Worm (Caenorhabditis elegans): Measurements from ENCODE around the gene fcho-1.

DNA sequence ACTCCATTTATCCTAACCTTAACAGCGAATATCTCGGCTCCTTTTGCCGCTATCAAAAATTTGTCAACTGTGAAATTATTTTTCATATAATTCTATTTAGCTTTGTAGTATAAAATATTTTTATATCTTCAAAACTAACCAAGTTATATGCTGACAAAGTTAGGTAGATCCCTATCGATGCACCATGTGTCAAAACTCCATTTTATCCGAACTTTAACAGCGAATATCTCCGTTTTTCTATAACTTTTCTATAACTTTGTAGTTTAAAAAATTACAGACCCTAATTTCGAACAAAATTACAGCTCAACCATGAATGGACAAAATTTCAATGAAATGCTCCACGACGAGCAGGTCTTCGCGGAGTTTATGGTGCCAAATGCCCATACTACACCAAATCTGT, 14.5 kb upstream of the fcho-1 start, which contains the start of gene Y57G7A.2:
- TF ChIP-seq alr-1 (tag; optimal IDR thresholded peaks at IDR 0.05; ENCODE audit: borderline replicate concordance) (no peak), elt-3 (tag; optimal IDR thresholded peaks at IDR 0.05) (no peak), fkh-10 (GFP tag; optimal IDR thresholded peaks at IDR 0.05) (no peak)

All from whole organism, L1 larva.